Worm (Caenorhabditis elegans) whole organism, late embryonic: ENCODE data around the gene Y37E11AL.2.

Experiments
- C08G9.2 ChIP-seq: sonication (generic microtip); optimal IDR thresholded peaks from 2 replicates; lab custom pipeline; 2016; ENCODE audit warnings: mild to moderate bottlenecking, missing genetic modification characterization, moderate library complexity, missing compliant biosample characterization
- F13H6.1 ChIP-seq: sonication (generic microtip); optimal IDR thresholded peaks from 2 replicates; lab custom pipeline; 2016; ENCODE audit warnings: missing genetic modification characterization, missing compliant biosample characterization
- Y22D7AL.16 ChIP-seq: sonication (generic microtip); optimal IDR thresholded peaks from 2 replicates; lab custom pipeline; 2016; ENCODE audit warnings: missing genetic modification characterization, missing compliant biosample characterization
- ama-1 ChIP-seq: fragments of 150-350 bp; optimal IDR thresholded peaks from 2 replicates; lab custom pipeline; 2014
- ceh-14 ChIP-seq: sonication (generic microtip); optimal IDR thresholded peaks from 2 replicates; lab custom pipeline; 2016; ENCODE audit warnings: missing genotype, missing genetic modification characterization, missing compliant biosample characterization
- ceh-18 ChIP-seq: sonication (generic microtip); optimal IDR thresholded peaks from 2 replicates; lab custom pipeline; 2016; ENCODE audit warnings: missing genetic modification characterization, missing compliant biosample characterization
- ceh-19 ChIP-seq: fragments of 200-800 bp; sonication (Bioruptor generic); optimal IDR thresholded peaks from 2 replicates; lab custom pipeline; 2018; ENCODE audit warnings: mild to moderate bottlenecking, missing genetic modification characterization, missing compliant biosample characterization
- ceh-2 ChIP-seq: sonication (generic microtip); optimal IDR thresholded peaks from 2 replicates; lab custom pipeline; 2016; ENCODE audit warnings: missing genotype, missing genetic modification characterization, missing compliant biosample characterization
- ceh-30 ChIP-seq: fragments of 150-350 bp; optimal IDR thresholded peaks from 2 replicates; lab custom pipeline; 2014; ENCODE audit warnings: missing biosample characterization, missing genetic modification characterization
- ceh-31 ChIP-seq: sonication (generic microtip); optimal IDR thresholded peaks from 2 replicates; lab custom pipeline; 2016; ENCODE audit warnings: missing genetic modification characterization, missing compliant biosample characterization
- ceh-34 ChIP-seq: sonication (generic microtip); optimal IDR thresholded peaks from 2 replicates; lab custom pipeline; 2016; ENCODE audit warnings: mild to moderate bottlenecking, missing genetic modification characterization, missing compliant biosample characterization
- ceh-48 ChIP-seq: sonication (generic microtip); optimal IDR thresholded peaks from 2 replicates; lab custom pipeline; 2016; ENCODE audit warnings: missing genetic modification characterization, inconsistent platforms, missing compliant biosample characterization
- che-1 ChIP-seq: sonication (generic microtip); optimal IDR thresholded peaks from 2 replicates; lab custom pipeline; 2016; ENCODE audit warnings: mild to moderate bottlenecking, missing genetic modification characterization, missing compliant biosample characterization
- elt-4 ChIP-seq: sonication (generic microtip); optimal IDR thresholded peaks from 2 replicates; lab custom pipeline; 2016; ENCODE audit warnings: missing genetic modification characterization, missing compliant biosample characterization
- ets-4 ChIP-seq: sonication (generic microtip); optimal IDR thresholded peaks from 2 replicates; lab custom pipeline; 2016; ENCODE audit warnings: missing genetic modification characterization, missing compliant biosample characterization
- fax-1 ChIP-seq: sonication (generic microtip); optimal IDR thresholded peaks from 2 replicates; lab custom pipeline; 2016; ENCODE audit warnings: missing genotype, missing genetic modification characterization, missing compliant biosample characterization
- fkh-10 ChIP-seq: fragments of 150-350 bp; optimal IDR thresholded peaks from 2 replicates; lab custom pipeline; 2014; ENCODE audit warnings: missing biosample characterization, missing genetic modification reagents, missing genetic modification characterization
- fkh-6 ChIP-seq: sonication (generic microtip); optimal IDR thresholded peaks from 2 replicates; lab custom pipeline; 2016; ENCODE audit warnings: missing genetic modification characterization, missing compliant biosample characterization
- gmeb-2 ChIP-seq: sonication (generic microtip); optimal IDR thresholded peaks from 2 replicates; lab custom pipeline; 2016; ENCODE audit warnings: missing genetic modification characterization, inconsistent platforms, missing compliant biosample characterization
- hlh-30 ChIP-seq: sonication (generic microtip); optimal IDR thresholded peaks from 2 replicates; lab custom pipeline; 2017; ENCODE audit warnings: antibody characterized with exemption, missing genetic modification characterization, missing compliant biosample characterization; ENCODE audit not compliant: insufficient read depth
- lim-6 ChIP-seq: sonication (generic microtip); optimal IDR thresholded peaks from 2 replicates; lab custom pipeline; 2016; ENCODE audit warnings: missing genetic modification characterization, missing compliant biosample characterization
- lin-11 ChIP-seq: fragments of 200-800 bp; sonication (Bioruptor generic); optimal IDR thresholded peaks from 2 replicates; lab custom pipeline; 2018; ENCODE audit warnings: mild to moderate bottlenecking, missing genetic modification characterization, missing compliant biosample characterization
- madf-2 ChIP-seq: sonication (generic microtip); optimal IDR thresholded peaks from 2 replicates; lab custom pipeline; 2017; ENCODE audit warnings: missing genetic modification characterization, missing compliant biosample characterization
- mec-3 ChIP-seq: sonication (generic microtip); optimal IDR thresholded peaks from 2 replicates; lab custom pipeline; 2016; ENCODE audit warnings: borderline replicate concordance, missing genetic modification characterization, missing compliant biosample characterization
- nfya-1 ChIP-seq: sonication (generic microtip); optimal IDR thresholded peaks from 2 replicates; lab custom pipeline; 2017; ENCODE audit warnings: missing genetic modification characterization, mild to moderate bottlenecking, missing compliant biosample characterization, antibody characterized with exemption, moderate library complexity
- nhr-232 ChIP-seq: sonication (generic microtip); optimal IDR thresholded peaks from 2 replicates; lab custom pipeline; 2016; ENCODE audit warnings: missing genetic modification characterization, missing compliant biosample characterization
- pag-3 ChIP-seq: sonication (generic microtip); optimal IDR thresholded peaks from 2 replicates; lab custom pipeline; 2016; ENCODE audit warnings: missing compliant biosample characterization, missing genetic modification characterization, borderline replicate concordance
- pat-9 ChIP-seq: fragments of 200-800 bp; sonication (Bioruptor generic); optimal IDR thresholded peaks from 2 replicates; lab custom pipeline; 2018; ENCODE audit warnings: mild to moderate bottlenecking, missing genetic modification characterization, moderate library complexity, missing compliant biosample characterization
- pax-1 ChIP-seq: fragments of 150-350 bp; optimal IDR thresholded peaks from 2 replicates; lab custom pipeline; 2014; ENCODE audit warnings: missing biosample characterization, missing genetic modification characterization
- pha-2 ChIP-seq: sonication (generic microtip); optimal IDR thresholded peaks from 2 replicates; lab custom pipeline; 2017; ENCODE audit warnings: mild to moderate bottlenecking, missing genetic modification characterization, missing compliant biosample characterization
- pqm-1 ChIP-seq: sonication (generic microtip); optimal IDR thresholded peaks from 2 replicates; lab custom pipeline; 2016; ENCODE audit warnings: missing genetic modification characterization, missing compliant biosample characterization
- pros-1 ChIP-seq: fragments of 150-350 bp; optimal IDR thresholded peaks from 2 replicates; lab custom pipeline; 2014; ENCODE audit warnings: missing biosample characterization, missing genetic modification reagents, missing genetic modification characterization
- rnt-1 ChIP-seq: sonication (generic microtip); optimal IDR thresholded peaks from 2 replicates; lab custom pipeline; 2016; ENCODE audit warnings: missing genetic modification characterization, missing compliant biosample characterization
- syd-9 ChIP-seq: sonication (generic microtip); optimal IDR thresholded peaks from 2 replicates; lab custom pipeline; 2016; ENCODE audit warnings: mild to moderate bottlenecking, missing genetic modification characterization, moderate library complexity, missing compliant biosample characterization
- tbx-7 ChIP-seq: sonication (generic microtip); optimal IDR thresholded peaks from 2 replicates; lab custom pipeline; 2016; ENCODE audit warnings: missing genotype, missing genetic modification characterization, missing compliant biosample characterization
- ttx-3 ChIP-seq: sonication (generic microtip); optimal IDR thresholded peaks from 2 replicates; lab custom pipeline; 2016; ENCODE audit warnings: missing genetic modification reagents, missing genetic modification characterization, missing compliant biosample characterization
- unc-42 ChIP-seq: sonication (generic microtip); optimal IDR thresholded peaks from 2 replicates; lab custom pipeline; 2016; ENCODE audit warnings: missing genotype, missing genetic modification characterization, missing compliant biosample characterization
- unc-55 ChIP-seq: sonication (generic microtip); optimal IDR thresholded peaks from 2 replicates; lab custom pipeline; 2017; ENCODE audit warnings: missing biosample characterization, missing genetic modification reagents, missing genetic modification characterization
- unc-86 ChIP-seq: sonication (generic microtip); optimal IDR thresholded peaks from 2 replicates; lab custom pipeline; 2016; ENCODE audit warnings: missing genetic modification characterization, missing compliant biosample characterization
- zip-5 ChIP-seq: sonication (generic microtip); optimal IDR thresholded peaks from 2 replicates; lab custom pipeline; 2016; ENCODE audit warnings: missing genetic modification characterization, missing compliant biosample characterization

Gene Y37E11AL.2

ce11 chrIV:3725361-3725760 lies 27.1 kb downstream of the Y37E11AL.2 start, which contains the start of gene Y37E11AM.2:
TSS of gene Y37E11AM.2 (minus strand) at chrIV:3725461.
- TF ChIP-seq ceh-34 (tag; lab: Kevin White, UChicago) (no peak), ets-4 (no peak), pat-9 (tag; lab: Kevin White, UChicago) (no peak), ceh-2 (tag; lab: Kevin White, UChicago) (no peak), ceh-30 (tag; lab: Kevin White, UChicago) (no peak), zip-5 (tag; lab: Kevin White, UChicago) (no peak), madf-2 (tag; lab: Kevin White, UChicago) (no peak), ceh-18 (tag; lab: Kevin White, UChicago) (no peak)

ce11 chrIV:3725845-3726244 lies 27.5 kb downstream of the Y37E11AL.2 start, which contains the start of gene smgl-2:
TSS of gene smgl-2 (plus strand) at chrIV:3726164.
- TF ChIP-seq rnt-1 (tag; lab: Kevin White, UChicago) (no peak), unc-55 (GFP tag; lab: Kevin White, UChicago) (peak; percentile 62), ama-1 (lab: Kevin White, UChicago) (no peak), unc-42 (peak; percentile 7), Y22D7AL.16 (tag; lab: Kevin White, UChicago) (no peak), ceh-30 (tag; lab: Kevin White, UChicago) (no peak), nfya-1 (tag; lab: Kevin White, UChicago) (peak; percentile 68)
- TF ChIP-seq, all 69 proteins: peak for 3

- no peak for TF ChIP-seq hlh-30 (tag; lab: Kevin White, UChicago)
- peak; percentile 67 for TF ChIP-seq elt-4 (tag; lab: Kevin White, UChicago)
- TF ChIP-seq unc-86 (tag; lab: Kevin White, UChicago): no peak
Measured at ce11 chrIV:3731430-3731829, 33.1 kb downstream of the Y37E11AL.2 start.

- TF ChIP-seq pqm-1 (no peak), fax-1 (tag; lab: Kevin White, UChicago) (no peak), ceh-48 (tag; lab: Kevin White, UChicago) (no peak), lim-6 (tag; lab: Kevin White, UChicago) (no peak), pha-2 (tag; lab: Kevin White, UChicago) (no peak), Y22D7AL.16 (tag; lab: Kevin White, UChicago) (no peak), pros-1 (tag; lab: Kevin White, UChicago) (no peak), madf-2 (tag; lab: Kevin White, UChicago) (no peak), ceh-19 (GFP tag; lab: Kevin White, UChicago) (no peak), nhr-232 (no peak), gmeb-2 (tag; lab: Kevin White, UChicago) (no peak), mec-3 (tag; lab: Kevin White, UChicago) (no peak), C08G9.2 (tag; lab: Kevin White, UChicago) (no peak), tbx-7 (tag; lab: Kevin White, UChicago) (no peak), F13H6.1 (tag; lab: Kevin White, UChicago) (no peak), rnt-1 (tag; lab: Kevin White, UChicago) (no peak), fkh-10 (GFP tag; lab: Kevin White, UChicago) (no peak)
Measured at ce11 chrIV:3733287-3733686, 35.0 kb downstream of the Y37E11AL.2 start.

- no peak for TF ChIP-seq ceh-2 (tag; lab: Kevin White, UChicago)
- TF ChIP-seq fkh-6 (tag; lab: Kevin White, UChicago): no peak
- TF ChIP-seq pha-2 (tag; lab: Kevin White, UChicago): no peak
- TF ChIP-seq pax-1: no peak
- TF ChIP-seq ceh-14: no peak
- no peak for TF ChIP-seq ceh-31
- no peak for TF ChIP-seq nfya-1 (tag; lab: Kevin White, UChicago)
- TF ChIP-seq pag-3 (tag; lab: Kevin White, UChicago): no peak
- no peak for TF ChIP-seq che-1
- TF ChIP-seq gmeb-2 (tag; lab: Kevin White, UChicago): no peak
- no peak for TF ChIP-seq pros-1 (tag; lab: Kevin White, UChicago)
- TF ChIP-seq syd-9 (tag; lab: Kevin White, UChicago): no peak
- TF ChIP-seq ttx-3 (tag; lab: Kevin White, UChicago): no peak
- no peak for TF ChIP-seq lin-11 (tag; lab: Kevin White, UChicago)
Measured at ce11 chrIV:3736244-3736643, 37.9 kb downstream of the Y37E11AL.2 start.
